Fruit fly (Drosophila melanogaster) whole organism, embryonic: Measurements from ENCODE around the gene CG17224.
A peak's percentile ranks its signal among the peaks of the same experiment; 100 is the strongest.

Source experiments
- CG11695 ChIP-seq: fragments of 200-800 bp; sonication (Bioruptor generic); IDR thresholded peaks from 3 replicates; pipeline ENCODE4 v1.3.6; 2022; ENCODE audit warnings: missing biosample characterization, missing genetic modification characterization
- CG12299 ChIP-seq: fragments of 200-800 bp; sonication (Bioruptor generic); optimal IDR thresholded peaks from 2 replicates; lab custom pipeline; 2018; ENCODE audit warnings: missing biosample characterization, mild to moderate bottlenecking, missing genetic modification characterization
- CG12659 ChIP-seq: fragments of 200-800 bp; sonication (Bioruptor generic); optimal IDR thresholded peaks from 3 replicates; lab custom pipeline; 2017; ENCODE audit warnings: mild to moderate bottlenecking, missing biosample characterization, missing genetic modification reagents, missing genetic modification characterization
- CG13287 ChIP-seq: fragments of 200-800 bp; sonication (Bioruptor generic); IDR thresholded peaks from 2 replicates; pipeline ENCODE4 v1.3.6; 2022; ENCODE audit warnings: missing biosample characterization, missing genetic modification characterization; ENCODE audit not compliant: partially characterized antibody
- CG13296 ChIP-seq: fragments of 200-800 bp; sonication (Bioruptor generic); optimal IDR thresholded peaks from 3 replicates; lab custom pipeline; 2018; ENCODE audit warnings: missing biosample characterization, mild to moderate bottlenecking, missing genetic modification characterization
- CG13424 ChIP-seq: fragments of 200-800 bp; sonication (Bioruptor generic); optimal IDR thresholded peaks from 2 replicates; lab custom pipeline; 2019; ENCODE audit warnings: missing biosample characterization, mild to moderate bottlenecking, missing genetic modification characterization, moderate library complexity
- CG13775 ChIP-seq: fragments of 200-800 bp; sonication (Bioruptor generic); optimal IDR thresholded peaks from 3 replicates; lab custom pipeline; 2017; ENCODE audit warnings: missing biosample characterization, mild to moderate bottlenecking, missing genetic modification characterization
- CG14050 ChIP-seq: fragments of 200-800 bp; sonication (Bioruptor generic); IDR thresholded peaks from 3 replicates; pipeline ENCODE4 v1.3.6; 2022; ENCODE audit warnings: missing biosample characterization, missing genetic modification characterization
- CG1602 ChIP-seq: fragments of 200-800 bp; sonication (Bioruptor generic); optimal IDR thresholded peaks from 3 replicates; lab custom pipeline; 2016; ENCODE audit warnings: missing biosample characterization, missing genetic modification characterization
- CG1832 ChIP-seq: fragments of 200-800 bp; sonication (Bioruptor generic); optimal IDR thresholded peaks from 2 replicates; lab custom pipeline; 2017; ENCODE audit warnings: missing biosample characterization, mild to moderate bottlenecking, missing genetic modification characterization, inconsistent platforms
- CG2120 ChIP-seq: fragments of 200-800 bp; sonication (Bioruptor generic); optimal IDR thresholded peaks from 3 replicates; lab custom pipeline; 2016; ENCODE audit warnings: missing biosample characterization, missing genetic modification characterization
- CG2712 ChIP-seq: fragments of 200-800 bp; optimal IDR thresholded peaks from 3 replicates; lab custom pipeline; 2019; ENCODE audit warnings: missing biosample characterization, mild to moderate bottlenecking, missing genetic modification characterization, moderate library complexity
- CG2875 ChIP-seq: fragments of 200-800 bp; sonication (Bioruptor generic); optimal IDR thresholded peaks from 2 replicates; lab custom pipeline; 2017; ENCODE audit warnings: missing biosample characterization, mild to moderate bottlenecking, missing genetic modification characterization, missing genetic modification reagents
- CG6175 ChIP-seq: fragments of 200-800 bp; sonication (Bioruptor generic); IDR thresholded peaks from 3 replicates; pipeline ENCODE4 v1.3.6; 2022; ENCODE audit warnings: missing biosample characterization, missing genetic modification characterization
- Camta ChIP-seq: fragments of 200-800 bp; sonication (Bioruptor generic); optimal IDR thresholded peaks from 2 replicates; lab custom pipeline; 2016; ENCODE audit warnings: missing biosample characterization, missing genetic modification characterization
- CkIIα-i1 ChIP-seq: fragments of 200-800 bp; sonication (Bioruptor generic); IDR thresholded peaks from 2 replicates; pipeline ENCODE4 v1.3.6; 2022; ENCODE audit warnings: missing biosample characterization, missing genetic modification characterization
- Dip2 ChIP-seq: fragments of 200-800 bp; sonication (Bioruptor generic); IDR thresholded peaks from 2 replicates; pipeline ENCODE4 v1.3.6; 2022; ENCODE audit warnings: missing biosample characterization, missing genetic modification characterization
- Dll ChIP-seq: fragments of 200-800 bp; sonication (Bioruptor generic); IDR thresholded peaks from 4 replicates; pipeline ENCODE4 v1.3.6; 2022; ENCODE audit warnings: missing biosample characterization, missing genetic modification characterization; ENCODE audit not compliant: partially characterized antibody
- HLH54F ChIP-seq: fragments of 200-800 bp; sonication (Bioruptor generic); optimal IDR thresholded peaks from 3 replicates; lab custom pipeline; 2016; ENCODE audit warnings: missing biosample characterization, missing genetic modification characterization
- MBD-R2 ChIP-seq: fragments of 200-800 bp; sonication (Bioruptor generic); IDR thresholded peaks from 2 replicates; pipeline ENCODE4 v1.3.6; 2022; ENCODE audit warnings: missing biosample characterization, missing genetic modification characterization
- Myb ChIP-seq: fragments of 200-800 bp; sonication (Bioruptor generic); optimal IDR thresholded peaks from 2 replicates; lab custom pipeline; 2016; ENCODE audit warnings: missing biosample characterization, missing genetic modification characterization
- Nf-YB ChIP-seq: fragments of 200-800 bp; sonication (Bioruptor generic); optimal IDR thresholded peaks from 3 replicates; lab custom pipeline; 2019; ENCODE audit warnings: missing biosample characterization, mild to moderate bottlenecking, missing genetic modification characterization, moderate library complexity
- Side ChIP-seq: fragments of 200-800 bp; sonication (Bioruptor generic); optimal IDR thresholded peaks from 2 replicates; lab custom pipeline; 2016; ENCODE audit warnings: missing biosample characterization, missing genetic modification characterization
- Stat92E ChIP-seq, 3 experiments: fragments of >200 bp in 2 of 3; fragments of 200-800 bp in 1 of 3; sonication (Bioruptor generic) in 1 of 3; optimal IDR thresholded peaks; 2 replicates each; lab custom pipeline; 2017 to 2019; ENCODE audit warnings: missing biosample characterization in 3 of 3, missing genetic modification characterization in 3 of 3, mild to moderate bottlenecking in 1 of 3, moderate library complexity in 1 of 3
- TFAM ChIP-seq: fragments of 200-800 bp; sonication (Bioruptor generic); optimal IDR thresholded peaks from 2 replicates; lab custom pipeline; 2017; ENCODE audit warnings: missing biosample characterization, missing genetic modification characterization, inconsistent platforms
- ac ChIP-seq: fragments of 200-800 bp; sonication (Bioruptor generic); optimal IDR thresholded peaks from 3 replicates; lab custom pipeline; 2017; ENCODE audit warnings: missing biosample characterization, mild to moderate bottlenecking, missing genetic modification characterization
- amos ChIP-seq: fragments of 200-800 bp; sonication (Bioruptor generic); IDR thresholded peaks from 2 replicates; pipeline ENCODE4 v1.3.6; 2022; ENCODE audit warnings: missing biosample characterization, missing genetic modification characterization; ENCODE audit not compliant: partially characterized antibody
- btn ChIP-seq: fragments of 200-800 bp; sonication (Bioruptor generic); optimal IDR thresholded peaks from 2 replicates; lab custom pipeline; 2016; ENCODE audit warnings: missing biosample characterization, missing genetic modification characterization
- caup ChIP-seq: fragments of 200-800 bp; sonication (Bioruptor generic); optimal IDR thresholded peaks from 3 replicates; lab custom pipeline; 2017; ENCODE audit warnings: missing biosample characterization, mild to moderate bottlenecking, missing genetic modification characterization, moderate library complexity; ENCODE audit not compliant: severe bottlenecking
- chif ChIP-seq, 2 experiments: fragments of 200-800 bp; sonication (Bioruptor generic); optimal IDR thresholded peaks; 3 replicates each; lab custom pipeline; 2016; ENCODE audit warnings: missing biosample characterization in 2 of 2, missing genetic modification characterization in 2 of 2
- crc ChIP-seq: fragments of 200-800 bp; sonication (Bioruptor generic); optimal IDR thresholded peaks from 2 replicates; lab custom pipeline; 2016; ENCODE audit warnings: missing biosample characterization, missing genetic modification characterization
- croc ChIP-seq: fragments of 200-800 bp; sonication (Bioruptor generic); conservative IDR thresholded peaks from 3 replicates; pipeline ENCODE4 v1.3.6; 2022; ENCODE audit warnings: missing biosample characterization, missing genetic modification characterization
- dmrt11E ChIP-seq: fragments of 200-800 bp; sonication (Bioruptor generic); optimal IDR thresholded peaks from 3 replicates; lab custom pipeline; 2018; ENCODE audit warnings: missing biosample characterization, mild to moderate bottlenecking, missing genetic modification characterization, moderate library complexity
- dpn ChIP-seq, 2 experiments: fragments of 200-800 bp; sonication (Bioruptor generic); optimal IDR thresholded peaks; 3 replicates each; lab custom pipeline; 2016; ENCODE audit warnings: missing biosample characterization in 2 of 2, missing genetic modification characterization in 2 of 2
- esg ChIP-seq: fragments of 200-800 bp; sonication (Bioruptor generic); conservative IDR thresholded peaks from 2 replicates; pipeline ENCODE4 v1.3.6; 2022; ENCODE audit warnings: missing biosample characterization, missing genetic modification characterization
- gce ChIP-seq: fragments of 200-800 bp; sonication (Bioruptor generic); IDR thresholded peaks from 3 replicates; pipeline ENCODE4 v1.3.6; 2022; ENCODE audit warnings: missing biosample characterization, missing genetic modification characterization
- gem ChIP-seq: fragments of 200-800 bp; sonication (Bioruptor generic); optimal IDR thresholded peaks from 2 replicates; lab custom pipeline; 2019; ENCODE audit warnings: missing biosample characterization, mild to moderate bottlenecking, missing genetic modification characterization, moderate library complexity
- hkb ChIP-seq, 2 experiments: fragments of 200-800 bp in 1 of 2; fragments of >200 bp in 1 of 2; sonication (Bioruptor generic) in 1 of 2; IDR thresholded peaks in 1 of 2; optimal IDR thresholded peaks in 1 of 2; 2 replicates each; pipeline versions ENCODE4 v1.3.6 to Lab custom; 2017 to 2022; ENCODE audit warnings: missing biosample characterization in 1 of 2, missing genetic modification characterization in 1 of 2
- jigr1 ChIP-seq: fragments of 200-800 bp; sonication (Bioruptor generic); IDR thresholded peaks from 3 replicates; pipeline ENCODE4 v1.3.6; 2022; ENCODE audit warnings: missing biosample characterization, missing genetic modification characterization
- lola ChIP-seq, 3 experiments: fragments of >200 bp in 2 of 3; fragments of 200-800 bp in 1 of 3; sonication (Bioruptor generic) in 1 of 3; optimal IDR thresholded peaks; 2 replicates each; lab custom pipeline; 2017 to 2019; ENCODE audit warnings: missing biosample characterization in 3 of 3, missing genetic modification characterization in 3 of 3, mild to moderate bottlenecking in 1 of 3, moderate library complexity in 1 of 3
- mld ChIP-seq: fragments of 200-800 bp; sonication (Bioruptor generic); IDR thresholded peaks from 3 replicates; pipeline ENCODE4 v1.3.6; 2022; ENCODE audit warnings: missing biosample characterization, missing genetic modification characterization; ENCODE audit not compliant: partially characterized antibody
- pum ChIP-seq: fragments of 200-800 bp; sonication (Bioruptor generic); optimal IDR thresholded peaks from 2 replicates; lab custom pipeline; 2016; ENCODE audit warnings: missing biosample characterization, missing genetic modification characterization
- sens ChIP-seq: fragments of 200-800 bp; sonication (Bioruptor generic); peaks from one replicate; lab custom pipeline; 2016; ENCODE audit warnings: missing biosample characterization, missing genetic modification characterization
- sisA ChIP-seq: fragments of 200-800 bp; sonication (Bioruptor generic); IDR thresholded peaks from 2 replicates; pipeline ENCODE4 v1.3.6; 2022; ENCODE audit warnings: missing biosample characterization, missing genetic modification characterization
- sqz ChIP-seq: fragments of 200-800 bp; sonication (Bioruptor generic); optimal IDR thresholded peaks from 3 replicates; lab custom pipeline; 2018; ENCODE audit warnings: missing biosample characterization, mild to moderate bottlenecking, missing genetic modification characterization
- stwl ChIP-seq: fragments of 200-800 bp; sonication (Bioruptor generic); optimal IDR thresholded peaks from 3 replicates; lab custom pipeline; 2018; ENCODE audit warnings: missing biosample characterization, mild to moderate bottlenecking, missing genetic modification characterization, moderate library complexity
- unpg ChIP-seq: fragments of 200-800 bp; sonication (Bioruptor generic); optimal IDR thresholded peaks from 3 replicates; lab custom pipeline; 2018; ENCODE audit warnings: missing biosample characterization, mild to moderate bottlenecking, missing genetic modification characterization, moderate library complexity
- usp ChIP-seq: fragments of >200 bp; optimal IDR thresholded peaks from 2 replicates; lab custom pipeline; 2017; ENCODE audit warnings: missing biosample characterization, missing genetic modification characterization

Gene CG17224

dm6 chr2L:2972439-2972936, 45.6 kb downstream of the CG17224 start, which contains the start of the genes Rrp1 and gammaTub23C (continued):
- TF ChIP-seq gem (tag; lab: Kevin White, UChicago) = peak; percentile 95
- peak; percentile 45 for TF ChIP-seq stwl (tag; lab: Kevin White, UChicago)
- TF ChIP-seq CG6175 (GFP tag; lab: Robert Waterston, UW) = 0 out of 3 replicates have a peak, but pooled peaks have one; percentile 33
- TF ChIP-seq jigr1 (GFP tag; lab: Robert Waterston, UW) = peak; percentile 84
- peak; percentile 88 for TF ChIP-seq CG13296 (GFP tag; lab: Kevin White, UChicago)
- TF ChIP-seq Nf-YB (GFP tag; lab: Kevin White, UChicago) = peak; percentile 75
- TF ChIP-seq HLH54F (GFP tag; lab: Kevin White, UChicago) = peak; percentile 81
- TF ChIP-seq Stat92E (GFP tag; optimal IDR thresholded peaks at IDR 0.05; lab: Kevin White, UChicago) = peak in 1 of 3 experiments; percentile 92
- TF ChIP-seq CG12299 (tag; lab: Kevin White, UChicago) = peak; percentile 79
- peak; percentile 74 for TF ChIP-seq pum (GFP tag; lab: Kevin White, UChicago)
- TF ChIP-seq CG13287 = 0 out of 2 replicates have a peak, but pooled peaks have one; percentile 6
- peak; percentile 43 for TF ChIP-seq ac (GFP tag; lab: Kevin White, UChicago)
- TF ChIP-seq CG12659 (GFP tag; lab: Kevin White, UChicago) = peak; percentile 95
- no peak for TF ChIP-seq mld (GFP tag; lab: Robert Waterston, UW)
- peak; percentile 87 for TF ChIP-seq sisA (GFP tag; lab: Robert Waterston, UW)
- TF ChIP-seq gce (GFP tag; lab: Robert Waterston, UW) = 0 out of 3 replicates have a peak, but pooled peaks have one; percentile 36
- TF ChIP-seq lola (GFP tag; optimal IDR thresholded peaks at IDR 0.05; lab: Kevin White, UChicago) = peak in 1 of 3 experiments; percentile 95
- TF ChIP-seq hkb (optimal IDR thresholded peaks at IDR 0.05; lab: Kevin White, UChicago) = no peak
- TF ChIP-seq hkb (GFP tag; IDR thresholded peaks at IDR 0.05; lab: Robert Waterston, UW) = peak; percentile 78
- peak; percentile 87 for TF ChIP-seq caup (GFP tag; lab: Kevin White, UChicago)
- peak; percentile 94 for TF ChIP-seq CG1602 (GFP tag; lab: Kevin White, UChicago)
- peak; percentile 67 for TF ChIP-seq Camta (GFP tag; lab: Kevin White, UChicago)
- peak; percentile 96 for TF ChIP-seq CG13775 (GFP tag; lab: Kevin White, UChicago)
- peak; percentile 94 for TF ChIP-seq CG2712 (tag; lab: Kevin White, UChicago)
- TF ChIP-seq unpg = peak; percentile 82
- TF ChIP-seq MBD-R2 (GFP tag; lab: Robert Waterston, UW) = peak; percentile 76
- TF ChIP-seq crc (GFP tag; lab: Kevin White, UChicago) = no peak
- no peak for TF ChIP-seq Dll (GFP tag; lab: Robert Waterston, UW)
- TF ChIP-seq CG2875 = peak; percentile 73
- TF ChIP-seq btn (GFP tag; lab: Kevin White, UChicago) = no peak
- no peak for TF ChIP-seq sqz
- 0 out of 2 replicates have a peak, but pooled peaks have one; percentile 25 for TF ChIP-seq Dip2 (GFP tag; lab: Robert Waterston, UW)
- TF ChIP-seq dpn (GFP tag; optimal IDR thresholded peaks at IDR 0.05; lab: Kevin White, UChicago) = peak; percentile 81 to 89
- TF ChIP-seq CG2120 (GFP tag; lab: Kevin White, UChicago) = peak; percentile 88
- TF ChIP-seq amos (GFP tag; lab: Robert Waterston, UW) = peak; percentile 15; the same call in 1 of the 2 replicates
- no peak for TF ChIP-seq CkIIα-i1 (GFP tag; lab: Robert Waterston, UW)
- no peak for TF ChIP-seq CG1832 (GFP tag; lab: Kevin White, UChicago)
- no peak for TF ChIP-seq usp (GFP tag; lab: Kevin White, UChicago)
- peak; percentile 96 for TF ChIP-seq sens
- TF ChIP-seq CG11695 (GFP tag; lab: Robert Waterston, UW) = peak; percentile 86
- peak; percentile 63 for TF ChIP-seq Side (GFP tag; lab: Kevin White, UChicago)
- TF ChIP-seq croc (GFP tag; lab: Robert Waterston, UW) = peak; percentile 85
- peak; percentile 90 for TF ChIP-seq dmrt11E (tag; lab: Kevin White, UChicago)
- peak; percentile 93 for TF ChIP-seq CG13424
- peak; percentile 56 for TF ChIP-seq Myb
- TF ChIP-seq chif (GFP tag; optimal IDR thresholded peaks at IDR 0.05; lab: Kevin White, UChicago) = peak; percentile 48 to 81
- TF ChIP-seq CG14050 (GFP tag; lab: Robert Waterston, UW) = peak; percentile 58; the same call in 1 of the 3 replicates
- peak; percentile 81 for TF ChIP-seq esg
- peak; percentile 41 for TF ChIP-seq TFAM (GFP tag; lab: Kevin White, UChicago)
